Fruit fly (Drosophila melanogaster) S2 (cell line): ENCODE measurements around the gene CG15208.

Source experiments
- CG8478 ChIP-seq: fragments of >200 bp; optimal IDR thresholded peaks from 2 replicates; lab custom pipeline; 2018
- CTCF ChIP-seq, 2 experiments: fragments of >200 bp; optimal IDR thresholded peaks; 2 replicates each; lab custom pipeline; 2018

dm6 chrX:10931250-10931649 is 31.5 kb downstream of the CG15208 start:
- no peak for TF ChIP-seq CG8478 (lab: Kevin White, UChicago)
- TF ChIP-seq CTCF (optimal IDR thresholded peaks at IDR 0.05; lab: Kevin White, UChicago), result no peak
